Fruit fly (Drosophila melanogaster): ENCODE measurements around the gene Hug.

DNA sequence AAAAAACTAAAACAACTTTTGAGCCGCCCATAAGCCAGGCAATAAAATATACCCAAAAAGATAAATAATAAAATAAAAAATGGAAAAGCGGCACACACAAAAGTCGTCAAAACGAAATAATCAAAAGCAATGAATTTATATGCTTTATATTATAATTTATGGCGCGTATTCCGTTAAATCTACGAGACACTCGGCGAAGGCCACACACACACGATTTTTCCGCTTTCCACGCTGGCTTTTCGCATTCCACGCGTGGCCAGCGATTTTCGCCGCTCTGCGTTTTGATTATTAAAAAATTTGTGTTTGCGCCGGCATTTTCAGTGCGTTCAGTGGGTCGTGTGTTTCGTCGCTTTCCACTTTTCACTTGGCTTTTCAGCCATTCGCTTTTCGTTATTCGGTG lies 42.8 kb downstream of the Hug start:
- TF ChIP-seq CTCF (optimal IDR thresholded peaks at IDR 0.05) (no peak), CG8478 (optimal IDR thresholded peaks at IDR 0.05) (no peak)
